In the genomic region with DNA sequence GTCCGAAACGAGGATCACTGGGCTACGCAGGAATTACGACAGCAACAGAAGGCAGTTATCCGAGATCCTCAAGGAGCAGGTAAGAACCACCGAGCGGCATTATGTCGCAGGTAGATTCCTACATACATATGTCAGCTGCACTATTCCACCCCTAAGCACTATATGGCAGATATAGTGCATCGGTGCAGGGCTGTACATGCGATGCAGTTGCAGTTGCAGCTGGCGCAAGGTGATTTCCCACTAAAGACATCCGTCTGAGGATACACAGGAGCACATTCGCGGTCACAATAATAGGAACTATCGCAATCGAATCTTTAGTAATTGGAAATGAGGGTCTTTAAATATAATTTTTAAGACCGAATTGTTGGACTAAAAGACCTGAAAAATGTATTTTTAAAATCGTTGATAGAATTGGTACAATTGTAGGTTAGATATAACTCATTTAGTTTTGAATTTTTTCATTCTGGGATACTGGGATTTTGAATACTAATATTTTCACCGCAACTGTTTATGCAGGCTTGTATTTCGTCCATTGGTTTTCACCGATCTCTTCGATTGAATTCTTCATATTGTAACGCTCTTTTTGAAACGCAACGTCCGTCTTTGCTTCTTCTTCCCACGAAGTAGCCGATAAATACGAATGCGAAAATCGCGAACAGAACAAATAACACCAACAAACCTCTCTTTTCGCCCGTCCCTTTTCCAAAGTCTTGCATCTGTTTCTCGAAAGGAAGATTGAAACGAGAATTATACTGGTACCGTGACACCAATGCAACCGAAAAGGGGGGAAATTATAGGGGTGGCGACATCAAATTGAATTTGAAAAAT, we compare ENCODE assay signal across 1 fruit fly cellular context.
TF ChIP-seq lines count a peak whose summit lies in the region.

No protein-coding gene starts in this region.

TF ChIP-seq in whole organism, embryonic, 481 proteins besides CTCF, POLR2A, EP300 and RAD21 (continued from another document and continues in another):
- no peak for TF ChIP-seq dati (GFP tag; IDR thresholded peaks at IDR 0.05; lab: Robert Waterston, UW)
- no peak for TF ChIP-seq HHEX (GFP tag; optimal IDR thresholded peaks at IDR 0.05; lab: Kevin White, UChicago)
- TF ChIP-seq ara (GFP tag; IDR thresholded peaks at IDR 0.05; lab: Robert Waterston, UW), result no peak
- no peak for TF ChIP-seq scrt (GFP tag; optimal IDR thresholded peaks at IDR 0.05; lab: Kevin White, UChicago)
- TF ChIP-seq Sox100B (GFP tag; optimal IDR thresholded peaks at IDR 0.05; lab: Kevin White, UChicago), result no peak
- TF ChIP-seq TFAM (GFP tag; optimal IDR thresholded peaks at IDR 0.05; lab: Kevin White, UChicago), result no peak
- TF ChIP-seq CG12155 (GFP tag; optimal IDR thresholded peaks at IDR 0.05; lab: Kevin White, UChicago), result no peak
- no peak for TF ChIP-seq her (GFP tag; optimal IDR thresholded peaks at IDR 0.05; lab: Kevin White, UChicago)
- no peak for TF ChIP-seq slou (GFP tag; optimal IDR thresholded peaks at IDR 0.05; lab: Kevin White, UChicago)
- no peak for TF ChIP-seq CG8281 (tag; optimal IDR thresholded peaks at IDR 0.05; lab: Kevin White, UChicago)
- peak; percentile 0 for TF ChIP-seq CG13424 (tag; optimal IDR thresholded peaks at IDR 0.05; lab: Kevin White, UChicago)
- no peak for TF ChIP-seq CG17802 (tag; optimal IDR thresholded peaks at IDR 0.05; lab: Kevin White, UChicago)
- TF ChIP-seq nom (GFP tag; optimal IDR thresholded peaks at IDR 0.05; lab: Kevin White, UChicago), result peak; percentile 80
- TF ChIP-seq CG13287 (GFP tag; IDR thresholded peaks at IDR 0.05; lab: Robert Waterston, UW; ENCODE audit: partially characterized antibody), result no peak
- TF ChIP-seq CG6683 (GFP tag; optimal IDR thresholded peaks at IDR 0.05; lab: Kevin White, UChicago), result no peak
- TF ChIP-seq hb (GFP tag; IDR thresholded peaks at IDR 0.05; lab: Robert Waterston, UW; ENCODE audit: partially characterized antibody), result no peak
- TF ChIP-seq Taf1 (GFP tag; IDR thresholded peaks at IDR 0.05; lab: Robert Waterston, UW), result no peak
- no peak for TF ChIP-seq CG34224 (GFP tag; IDR thresholded peaks at IDR 0.05; lab: Robert Waterston, UW; ENCODE audit: partially characterized antibody)
- TF ChIP-seq CG31365 (tag; optimal IDR thresholded peaks at IDR 0.05; lab: Kevin White, UChicago), result no peak
- no peak for TF ChIP-seq H15 (GFP tag; IDR thresholded peaks at IDR 0.05; lab: Robert Waterston, UW)
- no peak for TF ChIP-seq zen2 (GFP tag; IDR thresholded peaks at IDR 0.05; lab: Robert Waterston, UW; ENCODE audit: partially characterized antibody)
- TF ChIP-seq CG12391 (tag; optimal IDR thresholded peaks at IDR 0.05; lab: Kevin White, UChicago), result peak; percentile 60
- TF ChIP-seq nerfin-2 (GFP tag; IDR thresholded peaks at IDR 0.05; lab: Robert Waterston, UW; ENCODE audit: partially characterized antibody), result no peak
- TF ChIP-seq CG34422 (GFP tag; IDR thresholded peaks at IDR 0.05; lab: Robert Waterston, UW), result no peak
- no peak for TF ChIP-seq CG6175 (GFP tag; IDR thresholded peaks at IDR 0.05; lab: Robert Waterston, UW)
- no peak for TF ChIP-seq CG12071 (GFP tag; optimal IDR thresholded peaks at IDR 0.05; lab: Kevin White, UChicago)
- TF ChIP-seq Asciz (GFP tag; optimal IDR thresholded peaks at IDR 0.05; lab: Kevin White, UChicago), result no peak
- no peak for TF ChIP-seq ind (GFP tag; optimal IDR thresholded peaks at IDR 0.05; lab: Kevin White, UChicago)
- TF ChIP-seq toy (GFP tag; IDR thresholded peaks at IDR 0.05; lab: Robert Waterston, UW), result no peak
- TF ChIP-seq repo (GFP tag; optimal IDR thresholded peaks at IDR 0.05; lab: Kevin White, UChicago), result no peak
- no peak for TF ChIP-seq CG3163 (GFP tag; optimal IDR thresholded peaks at IDR 0.05; lab: Kevin White, UChicago)
- peak in 1 of 2 experiments; percentile 57 for TF ChIP-seq chif (GFP tag; optimal IDR thresholded peaks at IDR 0.05; lab: Kevin White, UChicago)
- no peak for TF ChIP-seq danr (GFP tag; IDR thresholded peaks at IDR 0.05; lab: Robert Waterston, UW)
- TF ChIP-seq CG11695 (GFP tag; IDR thresholded peaks at IDR 0.05; lab: Robert Waterston, UW), result 0 out of 3 replicates have a peak, but pooled peaks have one; percentile 27
- TF ChIP-seq CrebB (tag; optimal IDR thresholded peaks at IDR 0.05; lab: Kevin White, UChicago), result no peak
- TF ChIP-seq salm (tag; optimal IDR thresholded peaks at IDR 0.05; lab: Kevin White, UChicago), result no peak
- no peak for TF ChIP-seq sisA (GFP tag; IDR thresholded peaks at IDR 0.05; lab: Robert Waterston, UW)
- no peak for TF ChIP-seq fru (optimal IDR thresholded peaks at IDR 0.05; lab: Kevin White, UChicago)
- TF ChIP-seq Rx (GFP tag; IDR thresholded peaks at IDR 0.05; lab: Robert Waterston, UW), result no peak
- TF ChIP-seq CG15479 (GFP tag; optimal IDR thresholded peaks at IDR 0.05; lab: Kevin White, UChicago), result peak; percentile 100
- no peak for TF ChIP-seq insv (GFP tag; optimal IDR thresholded peaks at IDR 0.05; lab: Kevin White, UChicago)
- no peak for TF ChIP-seq Dp (GFP tag; optimal IDR thresholded peaks at IDR 0.05; lab: Kevin White, UChicago)
- no peak for TF ChIP-seq gro (GFP tag; optimal IDR thresholded peaks at IDR 0.05; lab: Kevin White, UChicago)
- no peak for TF ChIP-seq CG1024 (GFP tag; IDR thresholded peaks at IDR 0.05; lab: Robert Waterston, UW)
- no peak for TF ChIP-seq CG7372 (GFP tag; IDR thresholded peaks at IDR 0.05; lab: Robert Waterston, UW)
- TF ChIP-seq CG7987 (GFP tag; optimal IDR thresholded peaks at IDR 0.05; lab: Kevin White, UChicago), result no peak
- no peak for TF ChIP-seq Fer2 (tag; optimal IDR thresholded peaks at IDR 0.05; lab: Kevin White, UChicago)
- no peak for TF ChIP-seq CG11560 (tag; IDR thresholded peaks at IDR 0.05; lab: Robert Waterston, UW)
- TF ChIP-seq CG17385 (GFP tag; optimal IDR thresholded peaks at IDR 0.05; lab: Kevin White, UChicago), result peak; percentile 54
- TF ChIP-seq CG3065 (GFP tag; optimal IDR thresholded peaks at IDR 0.05; lab: Kevin White, UChicago), result no peak
- TF ChIP-seq Dip2 (GFP tag; IDR thresholded peaks at IDR 0.05; lab: Robert Waterston, UW), result no peak
- TF ChIP-seq CG11085 (GFP tag; IDR thresholded peaks at IDR 0.05; lab: Robert Waterston, UW), result no peak
- no peak for TF ChIP-seq ab (GFP tag; optimal IDR thresholded peaks at IDR 0.05; lab: Kevin White, UChicago)
- no peak for TF ChIP-seq Max (GFP tag; optimal IDR thresholded peaks at IDR 0.05; lab: Kevin White, UChicago)
- no peak for TF ChIP-seq CG18599 (GFP tag; optimal IDR thresholded peaks at IDR 0.05; lab: Kevin White, UChicago)
- no peak for TF ChIP-seq rib (GFP tag; IDR thresholded peaks at IDR 0.05; lab: Robert Waterston, UW)
- TF ChIP-seq gcm2 (GFP tag; optimal IDR thresholded peaks at IDR 0.05; lab: Kevin White, UChicago), result no peak
- TF ChIP-seq Mad (GFP tag; optimal IDR thresholded peaks at IDR 0.05; lab: Kevin White, UChicago), result peak; percentile 23
- TF ChIP-seq az2 (GFP tag; optimal IDR thresholded peaks at IDR 0.05; lab: Kevin White, UChicago), result peak; percentile 13
- TF ChIP-seq pzg (GFP tag; optimal IDR thresholded peaks at IDR 0.05; lab: Kevin White, UChicago), result no peak
- TF ChIP-seq CG5180 (GFP tag; optimal IDR thresholded peaks at IDR 0.05; lab: Kevin White, UChicago), result no peak
- no peak for TF ChIP-seq tup (GFP tag; optimal IDR thresholded peaks at IDR 0.05; lab: Kevin White, UChicago)
- TF ChIP-seq sd (tag; optimal IDR thresholded peaks at IDR 0.05; lab: Kevin White, UChicago), result no peak
- TF ChIP-seq NfI (GFP tag; optimal IDR thresholded peaks at IDR 0.05; lab: Kevin White, UChicago), result no peak
- TF ChIP-seq croc (GFP tag; conservative IDR thresholded peaks at IDR 0.05; lab: Robert Waterston, UW), result no peak
- TF ChIP-seq CG14050 (GFP tag; IDR thresholded peaks at IDR 0.05; lab: Robert Waterston, UW), result no peak
- no peak for TF ChIP-seq pan (optimal IDR thresholded peaks at IDR 0.05; lab: Kevin White, UChicago)
- TF ChIP-seq pan (GFP tag; optimal IDR thresholded peaks at IDR 0.05 in 1 of 2, IDR thresholded peaks at IDR 0.05 in 1 of 2), result no peak
- TF ChIP-seq Xrp1 (GFP tag; IDR thresholded peaks at IDR 0.05; lab: Robert Waterston, UW), result peak; percentile 76
- TF ChIP-seq CG15601 (tag; optimal IDR thresholded peaks at IDR 0.05; lab: Kevin White, UChicago), result no peak
- no peak for TF ChIP-seq ems (GFP tag; optimal IDR thresholded peaks at IDR 0.05; lab: Kevin White, UChicago)
- TF ChIP-seq CG17328 (GFP tag; IDR thresholded peaks at IDR 0.05; lab: Robert Waterston, UW), result peak; percentile 49; the same call in 1 of the 2 replicates
- TF ChIP-seq Hand (GFP tag; optimal IDR thresholded peaks at IDR 0.05; lab: Kevin White, UChicago), result no peak
- TF ChIP-seq CG8944 (GFP tag; optimal IDR thresholded peaks at IDR 0.05; lab: Kevin White, UChicago), result no peak
- TF ChIP-seq CG4328 (GFP tag; optimal IDR thresholded peaks at IDR 0.05; lab: Kevin White, UChicago), result no peak
- no peak for TF ChIP-seq CG9215 (GFP tag; IDR thresholded peaks at IDR 0.05; lab: Robert Waterston, UW)
- no peak for TF ChIP-seq sqz (GFP tag; optimal IDR thresholded peaks at IDR 0.05; lab: Kevin White, UChicago)
- no peak for TF ChIP-seq lov (optimal IDR thresholded peaks at IDR 0.05; lab: Kevin White, UChicago)
- 0 out of 3 replicates have a peak, but pooled peaks have one; percentile 34 for TF ChIP-seq lov (GFP tag; IDR thresholded peaks at IDR 0.05; lab: Robert Waterston, UW)
- TF ChIP-seq CG43689 (GFP tag; IDR thresholded peaks at IDR 0.05; lab: Robert Waterston, UW), result no peak
- TF ChIP-seq Doc3 (GFP tag; IDR thresholded peaks at IDR 0.05; lab: Robert Waterston, UW; ENCODE audit: partially characterized antibody), result no peak
- no peak for TF ChIP-seq YL-1 (GFP tag; optimal IDR thresholded peaks at IDR 0.05; lab: Kevin White, UChicago)
- no peak for TF ChIP-seq grn (GFP tag; optimal IDR thresholded peaks at IDR 0.05; lab: Kevin White, UChicago)
- no peak for TF ChIP-seq CG8388 (GFP tag; optimal IDR thresholded peaks at IDR 0.05; lab: Kevin White, UChicago)
- TF ChIP-seq zen (tag; optimal IDR thresholded peaks at IDR 0.05; lab: Kevin White, UChicago), result peak; percentile 93
- TF ChIP-seq CG16815 (GFP tag; optimal IDR thresholded peaks at IDR 0.05; lab: Kevin White, UChicago), result peak; percentile 50
- TF ChIP-seq CG10209 (GFP tag; optimal IDR thresholded peaks at IDR 0.05; lab: Kevin White, UChicago), result peak; percentile 40
- no peak for TF ChIP-seq prd (optimal IDR thresholded peaks at IDR 0.05; lab: Kevin White, UChicago)
- TF ChIP-seq prd (GFP tag; IDR thresholded peaks at IDR 0.05; lab: Robert Waterston, UW), result peak; percentile 84
- TF ChIP-seq yki (optimal IDR thresholded peaks at IDR 0.05; lab: Kevin White, UChicago), result no peak
- no peak for TF ChIP-seq CG9817 (tag; optimal IDR thresholded peaks at IDR 0.05; lab: Kevin White, UChicago)
- peak; percentile 31; the same call in 1 of the 2 replicates for TF ChIP-seq CG6689 (GFP tag; IDR thresholded peaks at IDR 0.05; lab: Robert Waterston, UW)
- no peak for TF ChIP-seq Gug (GFP tag; IDR thresholded peaks at IDR 0.05; lab: Robert Waterston, UW)
- TF ChIP-seq slp2 (GFP tag; optimal IDR thresholded peaks at IDR 0.05; lab: Kevin White, UChicago), result no peak
- TF ChIP-seq CG6272 (GFP tag; IDR thresholded peaks at IDR 0.05; lab: Robert Waterston, UW), result no peak
- TF ChIP-seq lola (GFP tag; optimal IDR thresholded peaks at IDR 0.05; lab: Kevin White, UChicago), result peak in 1 of 3 experiments; percentile 83
- no peak for TF ChIP-seq fd3F (GFP tag; optimal IDR thresholded peaks at IDR 0.05; lab: Kevin White, UChicago)
- TF ChIP-seq Nf-YA (GFP tag; IDR thresholded peaks at IDR 0.05; lab: Robert Waterston, UW), result no peak
- TF ChIP-seq nmo (GFP tag; optimal IDR thresholded peaks at IDR 0.05; lab: Kevin White, UChicago), result peak; percentile 44
- TF ChIP-seq CG10321 (GFP tag; IDR thresholded peaks at IDR 0.05; lab: Robert Waterston, UW), result no peak
- TF ChIP-seq Blimp-1 (GFP tag; optimal IDR thresholded peaks at IDR 0.05; lab: Kevin White, UChicago), result no peak
- peak; percentile 77 for TF ChIP-seq CG2712 (tag; optimal IDR thresholded peaks at IDR 0.05; lab: Kevin White, UChicago)
- no peak for TF ChIP-seq CkIIα-i1 (GFP tag; IDR thresholded peaks at IDR 0.05; lab: Robert Waterston, UW)
- no peak for TF ChIP-seq klu (GFP tag; IDR thresholded peaks at IDR 0.05; lab: Robert Waterston, UW)
- TF ChIP-seq mld (GFP tag; IDR thresholded peaks at IDR 0.05; lab: Robert Waterston, UW; ENCODE audit: partially characterized antibody), result no peak
- TF ChIP-seq lbe (GFP tag; optimal IDR thresholded peaks at IDR 0.05; lab: Kevin White, UChicago), result peak; percentile 54
- no peak for TF ChIP-seq CG9876 (GFP tag; optimal IDR thresholded peaks at IDR 0.05; lab: Kevin White, UChicago)
- no peak for TF ChIP-seq CG10462 (GFP tag; optimal IDR thresholded peaks at IDR 0.05; lab: Kevin White, UChicago)
- TF ChIP-seq bab2 (GFP tag; optimal IDR thresholded peaks at IDR 0.05; lab: Kevin White, UChicago), result no peak
- TF ChIP-seq Six4 (GFP tag; optimal IDR thresholded peaks at IDR 0.05; lab: Kevin White, UChicago), result no peak
- TF ChIP-seq pnt (GFP tag; optimal IDR thresholded peaks at IDR 0.05; lab: Kevin White, UChicago), result no peak
- no peak for TF ChIP-seq BtbVII (GFP tag; optimal IDR thresholded peaks at IDR 0.05; lab: Kevin White, UChicago)
- no peak for TF ChIP-seq BEAF-32 (GFP tag; optimal IDR thresholded peaks at IDR 0.05; lab: Kevin White, UChicago)
- no peak for TF ChIP-seq Hmx (GFP tag; optimal IDR thresholded peaks at IDR 0.05; lab: Kevin White, UChicago)
- TF ChIP-seq Gsc (GFP tag; IDR thresholded peaks at IDR 0.05; lab: Robert Waterston, UW), result no peak
- TF ChIP-seq wor (GFP tag; IDR thresholded peaks at IDR 0.05; lab: Robert Waterston, UW), result no peak
- TF ChIP-seq PHDP (tag; optimal IDR thresholded peaks at IDR 0.05; lab: Kevin White, UChicago), result no peak
- 0 out of 2 replicates have a peak, but pooled peaks have one; percentile 10 for TF ChIP-seq esg (GFP tag; conservative IDR thresholded peaks at IDR 0.05; lab: Robert Waterston, UW)
- no peak for TF ChIP-seq sima (GFP tag; optimal IDR thresholded peaks at IDR 0.05; lab: Kevin White, UChicago)
- no peak for TF ChIP-seq Dad (GFP tag; optimal IDR thresholded peaks at IDR 0.05; lab: Kevin White, UChicago)
- TF ChIP-seq CG10959 (GFP tag; IDR thresholded peaks at IDR 0.05; lab: Robert Waterston, UW), result 0 out of 2 replicates have a peak, but pooled peaks have one; percentile 66
- no peak for TF ChIP-seq kay (GFP tag; optimal IDR thresholded peaks at IDR 0.05; lab: Kevin White, UChicago)
- no peak for TF ChIP-seq HmgZ (tag; optimal IDR thresholded peaks at IDR 0.05; lab: Kevin White, UChicago)
- no peak for TF ChIP-seq CG1647 (GFP tag; optimal IDR thresholded peaks at IDR 0.05; lab: Kevin White, UChicago)
- no peak for TF ChIP-seq NK7.1 (GFP tag; optimal IDR thresholded peaks at IDR 0.05; lab: Kevin White, UChicago)
- TF ChIP-seq Lim3 (GFP tag; IDR thresholded peaks at IDR 0.05; lab: Robert Waterston, UW), result no peak
- TF ChIP-seq Poxn (GFP tag; IDR thresholded peaks at IDR 0.05; lab: Robert Waterston, UW), result no peak
